Fruit fly (Drosophila melanogaster) whole organism, prepupa: ENCODE data around the gene ImpE1.

Experiments used
- CG32006 ChIP-seq: fragments of 200-800 bp; sonication (Bioruptor generic); optimal IDR thresholded peaks from 3 replicates; lab custom pipeline; 2017; ENCODE audit warnings: missing biosample characterization, mild to moderate bottlenecking, missing genetic modification characterization
- Hr38 ChIP-seq: sonication (Bioruptor generic); optimal IDR thresholded peaks from 2 replicates; lab custom pipeline; 2016; ENCODE audit warnings: missing biosample characterization, missing genetic modification characterization
- Hr39 ChIP-seq: fragments of 200-800 bp; sonication (Bioruptor generic); optimal IDR thresholded peaks from 2 replicates; lab custom pipeline; 2016; ENCODE audit warnings: missing biosample characterization, missing genetic modification characterization
- ss ChIP-seq, 2 experiments: fragments of 200-800 bp; sonication (Bioruptor generic); optimal IDR thresholded peaks; 2 replicates in 1 of 2; 3 replicates in 1 of 2; lab custom pipeline; 2017 to 2018; ENCODE audit warnings: mild to moderate bottlenecking in 2 of 2, missing biosample characterization in 2 of 2, missing genetic modification characterization in 2 of 2, moderate library complexity in 1 of 2
- svp ChIP-seq: fragments of 200-800 bp; sonication (Bioruptor generic); peaks from one replicate; lab custom pipeline; 2016; ENCODE audit warnings: missing biosample characterization, missing genetic modification characterization

DNA sequence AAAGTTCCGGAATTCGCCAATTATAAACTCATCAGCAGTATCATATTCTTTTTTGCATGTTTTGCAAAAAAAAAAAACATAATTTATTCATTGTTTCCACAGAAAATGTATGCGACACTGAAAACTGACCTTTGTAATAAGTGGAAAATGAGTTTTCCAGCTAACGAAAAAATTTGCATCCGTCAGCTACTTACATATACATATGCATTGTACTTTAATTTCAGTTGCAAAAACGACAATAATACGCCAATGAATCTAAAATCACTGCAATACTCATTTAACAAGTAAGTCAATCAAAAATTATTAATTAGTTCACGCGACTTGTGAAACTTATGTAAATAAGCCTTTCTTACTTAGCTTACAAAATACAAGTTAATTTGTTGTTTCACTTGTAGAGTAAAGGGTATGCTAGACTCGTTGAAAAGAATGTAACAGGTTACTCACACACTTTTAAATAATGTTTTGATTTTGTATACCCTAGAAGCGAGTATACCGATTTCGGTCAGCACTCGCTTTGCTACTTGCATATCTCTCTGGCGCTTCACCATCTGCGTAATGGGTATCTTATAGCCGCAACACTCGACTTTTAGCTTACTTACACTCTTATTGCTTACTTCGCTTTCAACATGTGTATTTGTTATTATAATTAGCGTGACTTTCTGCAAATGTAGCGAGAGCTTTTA lies 26.7 kb downstream of the ImpE1 start:
- TF ChIP-seq CG32006 (GFP tag; lab: Kevin White, UChicago) (no peak), Hr38 (GFP tag; lab: Kevin White, UChicago) (no peak), svp (GFP tag; lab: Kevin White, UChicago) (no peak), ss (GFP tag; optimal IDR thresholded peaks at IDR 0.05; lab: Kevin White, UChicago) (no peak), Hr39 (GFP tag; lab: Kevin White, UChicago) (peak; percentile 90)
